Fruit fly (Drosophila melanogaster) whole organism, embryonic: ENCODE data around the gene Tusp.

Experiments used
- Awh ChIP-seq: fragments of 200-800 bp; sonication (Bioruptor generic); IDR thresholded peaks from 2 replicates; pipeline ENCODE4, ENCODE4 v1.3.6; 2022; ENCODE audit warnings: missing biosample characterization, missing genetic modification characterization
- CG10274 ChIP-seq: fragments of 200-800 bp; sonication (Bioruptor generic); optimal IDR thresholded peaks from 3 replicates; lab custom pipeline; 2017; ENCODE audit warnings: missing biosample characterization, mild to moderate bottlenecking, missing genetic modification characterization
- CG10565 ChIP-seq: fragments of 200-800 bp; sonication (Bioruptor generic); optimal IDR thresholded peaks from 3 replicates; lab custom pipeline; 2016; ENCODE audit warnings: missing biosample characterization, mild to moderate bottlenecking, missing genetic modification characterization
- CG10959 ChIP-seq: fragments of 200-800 bp; sonication (Bioruptor generic); IDR thresholded peaks from 2 replicates; pipeline ENCODE4 v1.3.6; 2022; ENCODE audit warnings: missing biosample characterization, missing genetic modification characterization
- CG11085 ChIP-seq: fragments of 200-800 bp; sonication (Bioruptor generic); IDR thresholded peaks from 2 replicates; pipeline ENCODE4 v1.3.6; 2022; ENCODE audit warnings: missing biosample characterization, missing genetic modification characterization
- CG12942 ChIP-seq: fragments of 200-800 bp; sonication (Bioruptor generic); optimal IDR thresholded peaks from 3 replicates; lab custom pipeline; 2016; ENCODE audit warnings: missing biosample characterization, missing genetic modification characterization
- CG13287 ChIP-seq: fragments of 200-800 bp; sonication (Bioruptor generic); IDR thresholded peaks from 2 replicates; pipeline ENCODE4 v1.3.6; 2022; ENCODE audit warnings: missing biosample characterization, missing genetic modification characterization; ENCODE audit not compliant: partially characterized antibody
- CG14710 ChIP-seq: fragments of 200-800 bp; sonication (Bioruptor generic); optimal IDR thresholded peaks from 3 replicates; lab custom pipeline; 2019; ENCODE audit warnings: missing biosample characterization, mild to moderate bottlenecking, missing genetic modification characterization, moderate library complexity
- CG16863 ChIP-seq: fragments of 200-800 bp; sonication (Bioruptor generic); optimal IDR thresholded peaks from 3 replicates; lab custom pipeline; 2016; ENCODE audit warnings: missing biosample characterization, missing genetic modification characterization
- CG17361 ChIP-seq: fragments of 200-800 bp; sonication (Bioruptor generic); IDR thresholded peaks from 3 replicates; pipeline ENCODE4 v1.3.6; 2022; ENCODE audit warnings: missing biosample characterization, missing genetic modification characterization
- CG17829 ChIP-seq: fragments of 200-800 bp; optimal IDR thresholded peaks from 2 replicates; lab custom pipeline; 2019; ENCODE audit warnings: missing biosample characterization, mild to moderate bottlenecking, missing genetic modification characterization, moderate library complexity
- CG31224 ChIP-seq: fragments of 200-800 bp; sonication (Bioruptor generic); IDR thresholded peaks from 2 replicates; pipeline ENCODE4 v1.3.6; 2022; ENCODE audit warnings: missing biosample characterization, missing genetic modification characterization
- CG3281 ChIP-seq: fragments of 200-800 bp; sonication (Bioruptor generic); optimal IDR thresholded peaks from 3 replicates; lab custom pipeline; 2017; ENCODE audit warnings: missing biosample characterization, mild to moderate bottlenecking, missing genetic modification characterization
- CG34224 ChIP-seq: fragments of 200-800 bp; sonication (Bioruptor generic); IDR thresholded peaks from 3 replicates; pipeline ENCODE4 v1.3.6; 2022; ENCODE audit warnings: missing biosample characterization, missing genetic modification characterization; ENCODE audit not compliant: partially characterized antibody
- CG3847 ChIP-seq: fragments of 200-800 bp; sonication (Bioruptor generic); IDR thresholded peaks from 2 replicates; pipeline ENCODE4 v1.3.6; 2022; ENCODE audit warnings: missing biosample characterization, missing genetic modification characterization
- CG6254 ChIP-seq: fragments of 200-800 bp; sonication (Bioruptor generic); optimal IDR thresholded peaks from 3 replicates; lab custom pipeline; 2017; ENCODE audit warnings: mild to moderate bottlenecking, missing biosample characterization, missing genetic modification reagents, missing genetic modification characterization
- CG9437 ChIP-seq: fragments of 200-800 bp; sonication (Bioruptor generic); optimal IDR thresholded peaks from 2 replicates; lab custom pipeline; 2018; ENCODE audit warnings: missing biosample characterization, mild to moderate bottlenecking, missing genetic modification characterization
- CoRest ChIP-seq: fragments of 200-800 bp; sonication (Bioruptor generic); optimal IDR thresholded peaks from 3 replicates; lab custom pipeline; 2018; ENCODE audit warnings: missing biosample characterization, mild to moderate bottlenecking, missing genetic modification characterization, moderate library complexity
- CrebB ChIP-seq: fragments of 200-800 bp; sonication (Bioruptor generic); optimal IDR thresholded peaks from 3 replicates; lab custom pipeline; 2018; ENCODE audit warnings: missing biosample characterization, mild to moderate bottlenecking, missing genetic modification characterization
- Deaf1 ChIP-seq: fragments of 200-800 bp; optimal IDR thresholded peaks from 3 replicates; lab custom pipeline; 2019; ENCODE audit warnings: missing biosample characterization, mild to moderate bottlenecking, missing genetic modification characterization, moderate library complexity
- Dll ChIP-seq: fragments of 200-800 bp; sonication (Bioruptor generic); IDR thresholded peaks from 4 replicates; pipeline ENCODE4 v1.3.6; 2022; ENCODE audit warnings: missing biosample characterization, missing genetic modification characterization; ENCODE audit not compliant: partially characterized antibody
- E2f2 ChIP-seq: fragments of 200-800 bp; sonication (Bioruptor generic); IDR thresholded peaks from 2 replicates; pipeline ENCODE4 v1.3.6; 2022; ENCODE audit warnings: missing biosample characterization, missing genetic modification characterization
- ERR ChIP-seq: fragments of 200-800 bp; sonication (Bioruptor generic); optimal IDR thresholded peaks from 2 replicates; lab custom pipeline; 2016; ENCODE audit warnings: missing biosample characterization, missing genetic modification characterization
- GATAe ChIP-seq: fragments of 200-800 bp; sonication (Bioruptor generic); conservative IDR thresholded peaks from 2 replicates; pipeline ENCODE4 v1.3.6; 2022; ENCODE audit warnings: missing biosample characterization, missing genetic modification characterization
- Hmr ChIP-seq: fragments of 200-800 bp; sonication (Bioruptor generic); optimal IDR thresholded peaks from 3 replicates; lab custom pipeline; 2017; ENCODE audit warnings: mild to moderate bottlenecking, missing biosample characterization, missing genetic modification reagents, missing genetic modification characterization
- Jarid2 ChIP-seq: fragments of 200-800 bp; sonication (Bioruptor generic); optimal IDR thresholded peaks from 3 replicates; lab custom pipeline; 2017; ENCODE audit warnings: mild to moderate bottlenecking, missing biosample characterization, missing genetic modification reagents, missing genetic modification characterization
- NFAT ChIP-seq: fragments of 200-800 bp; sonication (Bioruptor generic); IDR thresholded peaks from 2 replicates; pipeline ENCODE4 v1.3.6; 2022; ENCODE audit warnings: missing biosample characterization, missing genetic modification characterization
- Side ChIP-seq: fragments of 200-800 bp; sonication (Bioruptor generic); optimal IDR thresholded peaks from 2 replicates; lab custom pipeline; 2016; ENCODE audit warnings: missing biosample characterization, missing genetic modification characterization
- Sin3A ChIP-seq: fragments of >200 bp; optimal IDR thresholded peaks from 2 replicates; lab custom pipeline; 2018
- Stat92E ChIP-seq, 3 experiments: fragments of >200 bp in 2 of 3; fragments of 200-800 bp in 1 of 3; sonication (Bioruptor generic) in 1 of 3; optimal IDR thresholded peaks; 2 replicates each; lab custom pipeline; 2017 to 2019; ENCODE audit warnings: missing biosample characterization in 3 of 3, missing genetic modification characterization in 3 of 3, mild to moderate bottlenecking in 1 of 3, moderate library complexity in 1 of 3
- Trl ChIP-seq, 3 experiments: fragments of >200 bp in 2 of 3; fragments of 200-800 bp in 1 of 3; sonication (Bioruptor generic) in 1 of 3; optimal IDR thresholded peaks; 2 replicates in 1 of 3; 3 replicates in 2 of 3; lab custom pipeline; 2016 to 2017; ENCODE audit warnings: missing biosample characterization in 1 of 3, missing genetic modification characterization in 1 of 3
- bsh ChIP-seq, 2 experiments: fragments of 200-800 bp; sonication (Bioruptor generic); optimal IDR thresholded peaks; 2 replicates each; lab custom pipeline; 2017 to 2018; ENCODE audit warnings: mild to moderate bottlenecking in 2 of 2, missing biosample characterization in 2 of 2, missing genetic modification characterization in 2 of 2, moderate library complexity in 1 of 2
- da ChIP-seq: fragments of 200-800 bp; sonication (Bioruptor generic); optimal IDR thresholded peaks from 2 replicates; lab custom pipeline; 2016; ENCODE audit warnings: missing biosample characterization, missing genetic modification characterization
- dan ChIP-seq: fragments of 200-800 bp; sonication (Bioruptor generic); IDR thresholded peaks from 2 replicates; pipeline ENCODE4 v1.3.6; 2022; ENCODE audit warnings: missing biosample characterization, missing genetic modification characterization
- emc ChIP-seq: fragments of 200-800 bp; sonication (Bioruptor generic); optimal IDR thresholded peaks from 2 replicates; lab custom pipeline; 2016; ENCODE audit warnings: missing biosample characterization, missing genetic modification characterization
- fd3F ChIP-seq: fragments of 200-800 bp; sonication (Bioruptor generic); optimal IDR thresholded peaks from 2 replicates; lab custom pipeline; 2018; ENCODE audit warnings: missing biosample characterization, mild to moderate bottlenecking, missing genetic modification characterization, moderate library complexity
- ftz-f1 ChIP-seq: fragments of 200-800 bp; sonication (Bioruptor generic); optimal IDR thresholded peaks from 2 replicates; lab custom pipeline; 2016; ENCODE audit warnings: missing biosample characterization, missing genetic modification characterization
- gcm ChIP-seq: fragments of 200-800 bp; sonication (Bioruptor generic); optimal IDR thresholded peaks from 2 replicates; lab custom pipeline; 2019; ENCODE audit warnings: missing biosample characterization, mild to moderate bottlenecking, missing genetic modification characterization, moderate library complexity
- gcm2 ChIP-seq: fragments of 200-800 bp; sonication (Bioruptor generic); optimal IDR thresholded peaks from 2 replicates; lab custom pipeline; 2016; ENCODE audit warnings: missing biosample characterization, missing genetic modification characterization
- ham ChIP-seq: fragments of 200-800 bp; sonication (Bioruptor generic); IDR thresholded peaks from 2 replicates; pipeline ENCODE4 v1.3.6; 2022; ENCODE audit warnings: missing biosample characterization, missing genetic modification characterization
- inv ChIP-seq: fragments of 200-800 bp; sonication (Bioruptor generic); IDR thresholded peaks from 2 replicates; pipeline ENCODE4 v1.3.6; 2022; ENCODE audit warnings: missing biosample characterization, missing genetic modification characterization; ENCODE audit not compliant: partially characterized antibody
- kni ChIP-seq: fragments of 200-800 bp; sonication (Bioruptor generic); optimal IDR thresholded peaks from 3 replicates; lab custom pipeline; 2017; ENCODE audit warnings: mild to moderate bottlenecking, missing biosample characterization, missing genetic modification reagents, missing genetic modification characterization
- mam ChIP-seq: fragments of 200-800 bp; sonication (Bioruptor generic); optimal IDR thresholded peaks from 3 replicates; lab custom pipeline; 2016; ENCODE audit warnings: missing biosample characterization, missing genetic modification characterization
- mirr ChIP-seq: fragments of 200-800 bp; sonication (Bioruptor generic); optimal IDR thresholded peaks from 3 replicates; lab custom pipeline; 2018; ENCODE audit warnings: missing biosample characterization, mild to moderate bottlenecking, missing genetic modification characterization
- nerfin-1 ChIP-seq: fragments of 200-800 bp; sonication (Bioruptor generic); optimal IDR thresholded peaks from 3 replicates; lab custom pipeline; 2019; ENCODE audit warnings: missing biosample characterization, mild to moderate bottlenecking, missing genetic modification characterization, moderate library complexity
- peb ChIP-seq: fragments of 200-800 bp; sonication (Bioruptor generic); IDR thresholded peaks from 2 replicates; pipeline ENCODE4 v1.3.6; 2022; ENCODE audit warnings: missing biosample characterization, missing genetic modification characterization
- row ChIP-seq: fragments of 200-800 bp; sonication (Bioruptor generic); IDR thresholded peaks from 3 replicates; pipeline ENCODE4 v1.3.6; 2022; ENCODE audit warnings: missing biosample characterization, missing genetic modification characterization
- sisA ChIP-seq: fragments of 200-800 bp; sonication (Bioruptor generic); IDR thresholded peaks from 2 replicates; pipeline ENCODE4 v1.3.6; 2022; ENCODE audit warnings: missing biosample characterization, missing genetic modification characterization

Tusp gene

DNA sequence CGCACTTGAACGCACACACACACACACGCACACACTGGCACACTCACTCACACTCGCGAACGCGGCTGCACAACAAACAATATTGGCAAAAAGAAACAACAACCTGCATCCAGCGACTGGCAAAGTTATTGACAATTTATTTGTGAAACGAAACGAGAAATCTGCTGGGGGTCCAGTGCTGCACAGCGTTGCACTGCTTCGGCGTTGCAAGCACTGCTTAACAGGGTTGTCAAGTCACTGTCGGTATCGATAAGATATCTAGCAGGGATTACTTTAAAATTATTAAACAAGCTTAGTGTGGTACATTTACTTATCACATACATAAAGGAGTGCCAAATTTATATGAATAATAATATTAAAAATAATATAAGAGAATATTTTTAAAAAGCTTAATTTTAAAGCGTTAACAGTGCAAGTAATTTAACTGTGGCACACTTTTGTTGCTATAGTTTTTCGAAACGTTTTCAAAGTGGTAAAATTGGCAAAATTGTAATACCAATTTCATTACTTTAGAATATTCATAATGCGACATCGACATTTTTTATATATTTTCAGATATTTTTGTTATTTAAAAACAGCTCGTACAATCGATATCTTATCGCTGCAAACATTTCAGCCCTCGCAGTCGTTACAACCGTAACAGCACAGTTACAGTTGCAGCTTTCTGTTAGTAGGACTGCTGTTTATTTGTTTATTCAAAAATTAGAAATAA lies at the start of gene Tusp, which contains the start of gene dsd (continued):
- TF ChIP-seq E2f2 (GFP tag; lab: Robert Waterston, UW): peak; percentile 5; the same call in 1 of the 2 replicates
- peak; percentile 30 for TF ChIP-seq mirr
- peak; percentile 9; the same call in 1 of the 3 replicates for TF ChIP-seq CG34224 (GFP tag; lab: Robert Waterston, UW)
- peak; percentile 45 for TF ChIP-seq gcm (GFP tag; lab: Kevin White, UChicago)
- peak; percentile 75 for TF ChIP-seq gcm2 (GFP tag; lab: Kevin White, UChicago)
- peak; percentile 14 to 57 for TF ChIP-seq bsh (GFP tag; optimal IDR thresholded peaks at IDR 0.05; lab: Kevin White, UChicago)
- TF ChIP-seq Sin3A (lab: Kevin White, UChicago): no peak
- TF ChIP-seq CoRest (tag; lab: Kevin White, UChicago): peak; percentile 75
- peak; percentile 48 for TF ChIP-seq Awh (GFP tag; lab: Robert Waterston, UW)
- TF ChIP-seq CG6254 (GFP tag; lab: Kevin White, UChicago): peak; percentile 16
- TF ChIP-seq CG3847 (GFP tag; lab: Robert Waterston, UW): peak; percentile 89
- TF ChIP-seq Stat92E (GFP tag; optimal IDR thresholded peaks at IDR 0.05; lab: Kevin White, UChicago): no peak
- no peak for TF ChIP-seq ham (GFP tag; lab: Robert Waterston, UW)
- TF ChIP-seq CG11085 (GFP tag; lab: Robert Waterston, UW): peak; percentile 72
- peak; percentile 23 for TF ChIP-seq CG10274 (GFP tag; lab: Kevin White, UChicago)
- no peak for TF ChIP-seq Deaf1 (tag; lab: Kevin White, UChicago)
- peak; percentile 91 for TF ChIP-seq row (GFP tag; lab: Robert Waterston, UW)
- TF ChIP-seq inv (GFP tag; lab: Robert Waterston, UW): peak; percentile 62
- TF ChIP-seq kni (GFP tag; lab: Kevin White, UChicago): no peak
- peak; percentile 55 for TF ChIP-seq CG9437 (GFP tag; lab: Kevin White, UChicago)
- peak; percentile 31 for TF ChIP-seq emc
- peak; percentile 46; the same call in 1 of the 2 replicates for TF ChIP-seq CG31224
- peak; percentile 61 for TF ChIP-seq fd3F (GFP tag; lab: Kevin White, UChicago)
- TF ChIP-seq CG10959 (GFP tag; lab: Robert Waterston, UW): 0 out of 2 replicates have a peak, but pooled peaks have one; percentile 35
- TF ChIP-seq Dll (GFP tag; lab: Robert Waterston, UW): peak; percentile 67; the same call in 3 of the 4 replicates
- TF ChIP-seq CG17829 (tag; lab: Kevin White, UChicago): peak; percentile 75
- peak; percentile 86 for TF ChIP-seq NFAT (GFP tag; lab: Robert Waterston, UW)
- peak; percentile 65 for TF ChIP-seq ERR
- peak; percentile 33 for TF ChIP-seq Side (GFP tag; lab: Kevin White, UChicago)
- peak; percentile 34 for TF ChIP-seq Jarid2 (GFP tag; lab: Kevin White, UChicago)
- TF ChIP-seq CG3281: peak; percentile 57
- peak; percentile 82 for TF ChIP-seq Hmr (GFP tag; lab: Kevin White, UChicago)
- peak; percentile 85 for TF ChIP-seq CG17361 (GFP tag; lab: Robert Waterston, UW)
- TF ChIP-seq GATAe (GFP tag; lab: Robert Waterston, UW): no peak
- TF ChIP-seq sisA (GFP tag; lab: Robert Waterston, UW): peak; percentile 82
- TF ChIP-seq CrebB (tag; lab: Kevin White, UChicago): peak; percentile 54
- peak; percentile 57 for TF ChIP-seq CG13287 (GFP tag; lab: Robert Waterston, UW)
- peak; percentile 77 for TF ChIP-seq CG14710
- no peak for TF ChIP-seq dan (GFP tag; lab: Robert Waterston, UW)
- TF ChIP-seq nerfin-1 (tag; lab: Kevin White, UChicago): no peak
- TF ChIP-seq peb (GFP tag; lab: Robert Waterston, UW): no peak
- TF ChIP-seq CG12942 (GFP tag; lab: Kevin White, UChicago): peak; percentile 79
- TF ChIP-seq Trl (optimal IDR thresholded peaks at IDR 0.05; lab: Kevin White, UChicago): no peak
- peak; percentile 81 for TF ChIP-seq Trl (GFP tag; optimal IDR thresholded peaks at IDR 0.05; lab: Kevin White, UChicago)
- TF ChIP-seq CG16863 (GFP tag; lab: Kevin White, UChicago): peak; percentile 62
- peak; percentile 85 for TF ChIP-seq mam (GFP tag; lab: Kevin White, UChicago)
- peak; percentile 28 for TF ChIP-seq da (GFP tag; lab: Kevin White, UChicago)
- no peak for TF ChIP-seq CG10565 (GFP tag; lab: Kevin White, UChicago)
- TF ChIP-seq ftz-f1 (GFP tag; lab: Kevin White, UChicago): peak; percentile 31
